Worm (Caenorhabditis elegans) whole organism, L1 larva: ENCODE results near the gene lbp-9.

Experiments used
- C16A3.4 ChIP-seq: fragments of 150-350 bp; optimal IDR thresholded peaks from 2 replicates; lab custom pipeline; 2014; ENCODE audit warnings: missing biosample characterization, missing genetic modification characterization
- F16B12.6 ChIP-seq: fragments of 150-350 bp; optimal IDR thresholded peaks from 2 replicates; lab custom pipeline; 2014; ENCODE audit warnings: missing biosample characterization, missing genetic modification characterization
- ama-1 ChIP-seq: fragments of 150-350 bp; optimal IDR thresholded peaks from 2 replicates; lab custom pipeline; 2014
- blmp-1 ChIP-seq: fragments of 150-350 bp; optimal IDR thresholded peaks from 2 replicates; lab custom pipeline; 2014; ENCODE audit warnings: missing biosample characterization, missing genetic modification characterization
- ceh-8 ChIP-seq: fragments of 200-800 bp; sonication (Bioruptor generic); optimal IDR thresholded peaks from 2 replicates; lab custom pipeline; 2018; ENCODE audit warnings: mild to moderate bottlenecking, missing genetic modification characterization, moderate library complexity, missing compliant biosample characterization
- ceh-82 ChIP-seq, 3 experiments: fragments of 150-350 bp in 1 of 3; sonication (generic microtip) in 2 of 3; optimal IDR thresholded peaks; 2 replicates each; lab custom pipeline; 2014 to 2017; ENCODE audit warnings: missing biosample characterization in 3 of 3, missing genetic modification characterization in 3 of 3
- dsc-1 ChIP-seq: sonication (generic microtip); optimal IDR thresholded peaks from 2 replicates; lab custom pipeline; 2016; ENCODE audit warnings: mild to moderate bottlenecking, missing genetic modification characterization, missing compliant biosample characterization
- efl-1 ChIP-seq, 4 experiments: fragments of 150-350 bp; optimal IDR thresholded peaks in 3 of 4; peaks in 1 of 4; 1 replicate in 1 of 4; 2 replicates in 3 of 4; lab custom pipeline; 2014; ENCODE audit warnings: missing biosample characterization in 2 of 4, missing genetic modification characterization in 2 of 4, missing genetic modification reagents in 2 of 4
- elt-3 ChIP-seq, 6 experiments: fragments of 150-350 bp in 1 of 6; sonication (generic microtip); optimal IDR thresholded peaks; 2 replicates each; lab custom pipeline; 2017 to 2018; ENCODE audit warnings: missing biosample characterization in 6 of 6, missing genetic modification characterization in 6 of 6, inconsistent platforms in 1 of 6
- fkh-8 ChIP-seq: sonication (generic microtip); optimal IDR thresholded peaks from 2 replicates; lab custom pipeline; 2016; ENCODE audit warnings: mild to moderate bottlenecking, missing genetic modification characterization, missing compliant biosample characterization
- fos-1 ChIP-seq: fragments of 150-350 bp; optimal IDR thresholded peaks from 2 replicates; lab custom pipeline; 2014; ENCODE audit warnings: missing biosample characterization, missing genetic modification characterization
- hpl-2 ChIP-seq: fragments of 150-350 bp; optimal IDR thresholded peaks from 2 replicates; lab custom pipeline; 2014; ENCODE audit warnings: missing biosample characterization, missing genetic modification reagents, missing genetic modification characterization
- irx-1 ChIP-seq: sonication (generic microtip); optimal IDR thresholded peaks from 2 replicates; lab custom pipeline; 2016; ENCODE audit warnings: missing genetic modification characterization, missing compliant biosample characterization
- isw-1 ChIP-seq: fragments of 200-800 bp; sonication (Bioruptor generic); IDR thresholded peaks from 2 replicates; pipeline ENCODE4 v1.3.6; 2022; ENCODE audit warnings: missing genetic modification characterization, missing compliant biosample characterization
- lin-15B ChIP-seq: fragments of 150-350 bp; sonication (generic microtip); optimal IDR thresholded peaks from 3 replicates; lab custom pipeline; 2014; ENCODE audit warnings: missing biosample characterization, missing genetic modification characterization
- lin-35 ChIP-seq, 2 experiments: fragments of 150-350 bp; optimal IDR thresholded peaks; 2 replicates each; lab custom pipeline; 2014; ENCODE audit warnings: missing biosample characterization in 2 of 2, missing genetic modification characterization in 2 of 2, missing genetic modification reagents in 2 of 2
- mdl-1 ChIP-seq, 2 experiments: fragments of 150-350 bp; optimal IDR thresholded peaks; 2 replicates each; lab custom pipeline; 2014 to 2017; ENCODE audit warnings: missing biosample characterization in 2 of 2, missing genetic modification characterization in 2 of 2, inconsistent platforms in 1 of 2
- mef-2 ChIP-seq: fragments of 150-350 bp; optimal IDR thresholded peaks from 2 replicates; lab custom pipeline; 2014; ENCODE audit warnings: missing biosample characterization, missing genetic modification characterization
- nhr-12 ChIP-seq: sonication (generic microtip); optimal IDR thresholded peaks from 2 replicates; lab custom pipeline; 2017; ENCODE audit warnings: missing biosample characterization, missing genetic modification characterization
- nhr-19 ChIP-seq: fragments of 200-800 bp; sonication (Bioruptor generic); conservative IDR thresholded peaks from 2 replicates; pipeline ENCODE4 v1.3.6; 2022; ENCODE audit warnings: missing genetic modification characterization, missing compliant biosample characterization
- nhr-28 ChIP-seq: fragments of 150-350 bp; optimal IDR thresholded peaks from 2 replicates; lab custom pipeline; 2014; ENCODE audit warnings: missing biosample characterization, missing genetic modification characterization
- nhr-47 ChIP-seq: sonication (generic microtip); optimal IDR thresholded peaks from 2 replicates; lab custom pipeline; 2016; ENCODE audit warnings: mild to moderate bottlenecking, missing genetic modification characterization, moderate library complexity, missing compliant biosample characterization
- nhr-71 ChIP-seq: sonication (generic microtip); optimal IDR thresholded peaks from 2 replicates; lab custom pipeline; 2016; ENCODE audit warnings: mild to moderate bottlenecking, missing genetic modification characterization, moderate library complexity, missing compliant biosample characterization
- nhr-77 ChIP-seq: fragments of 150-350 bp; optimal IDR thresholded peaks from 2 replicates; lab custom pipeline; 2014; ENCODE audit warnings: missing biosample characterization, missing genetic modification characterization
- nhr-85 ChIP-seq: sonication (generic microtip); peaks from one replicate; lab custom pipeline; 2016; ENCODE audit warnings: missing genetic modification characterization, inconsistent platforms, missing compliant biosample characterization
- nhr-90 ChIP-seq: sonication (generic microtip); optimal IDR thresholded peaks from 2 replicates; lab custom pipeline; 2016; ENCODE audit warnings: mild to moderate bottlenecking, missing genetic modification characterization, missing compliant biosample characterization; ENCODE audit not compliant: poor library complexity
- pag-3 ChIP-seq: sonication (generic microtip); optimal IDR thresholded peaks from 2 replicates; lab custom pipeline; 2017; ENCODE audit warnings: missing genetic modification characterization, mild to moderate bottlenecking, missing compliant biosample characterization, antibody characterized with exemption, borderline replicate concordance; ENCODE audit not compliant: insufficient read depth
- snpc-4 ChIP-seq: fragments of 150-350 bp; optimal IDR thresholded peaks from 2 replicates; lab custom pipeline; 2014; ENCODE audit warnings: missing biosample characterization, missing genetic modification characterization
- snu-23 ChIP-seq: sonication (generic microtip); optimal IDR thresholded peaks from 2 replicates; lab custom pipeline; 2016; ENCODE audit warnings: missing genetic modification characterization, missing compliant biosample characterization
- sptf-1 ChIP-seq: fragments of 150-350 bp; optimal IDR thresholded peaks from 2 replicates; lab custom pipeline; 2014; ENCODE audit warnings: missing biosample characterization, missing genetic modification characterization
- sup-37 ChIP-seq: fragments of 200-800 bp; sonication (Bioruptor generic); optimal IDR thresholded peaks from 2 replicates; lab custom pipeline; 2018; ENCODE audit warnings: mild to moderate bottlenecking, missing genetic modification characterization, missing compliant biosample characterization
- unc-98 ChIP-seq: fragments of 200-800 bp; sonication (Bioruptor generic); IDR thresholded peaks from 2 replicates; pipeline ENCODE4 v1.3.6; 2022; ENCODE audit warnings: missing genetic modification characterization, missing compliant biosample characterization
- zip-4 ChIP-seq: fragments of 200-800 bp; sonication (Bioruptor generic); optimal IDR thresholded peaks from 2 replicates; lab custom pipeline; 2018; ENCODE audit warnings: mild to moderate bottlenecking, missing genetic modification characterization, moderate library complexity, missing compliant biosample characterization
- ztf-11 ChIP-seq, 2 experiments: sonication (generic microtip); optimal IDR thresholded peaks; 2 replicates each; lab custom pipeline; 2016 to 2017; ENCODE audit warnings: missing genetic modification characterization in 2 of 2, missing biosample characterization in 1 of 2, missing compliant biosample characterization in 1 of 2

lbp-9 gene

ce11 chrV:2021283-2021682 is 47.0 kb upstream of the lbp-9 start:
- TF ChIP-seq snpc-4, result no peak
- no peak for TF ChIP-seq blmp-1 (tag; lab: Kevin White, UChicago)
- no peak for TF ChIP-seq ceh-82 (tag; optimal IDR thresholded peaks at IDR 0.05; lab: Kevin White, UChicago)
- no peak for TF ChIP-seq zip-4
- TF ChIP-seq fkh-8, result peak; percentile 59
- TF ChIP-seq nhr-71 (tag; lab: Kevin White, UChicago), result peak; percentile 59
- TF ChIP-seq nhr-47 (tag; lab: Kevin White, UChicago), result peak; percentile 50
- no peak for TF ChIP-seq unc-98 (GFP tag; lab: Robert Waterston, UW)
- TF ChIP-seq mef-2, result no peak
- TF ChIP-seq, all 84 proteins: peak for 3

- no peak for TF ChIP-seq lin-35 (GFP tag; optimal IDR thresholded peaks at IDR 0.05; lab: Kevin White, UChicago)
- TF ChIP-seq nhr-90 (tag; lab: Kevin White, UChicago), result no peak
- no peak for TF ChIP-seq fos-1 (tag; lab: Kevin White, UChicago)
- TF ChIP-seq irx-1 (tag; lab: Kevin White, UChicago), result no peak
- no peak for TF ChIP-seq dsc-1
- TF ChIP-seq ama-1 (lab: Kevin White, UChicago), result no peak
- no peak for TF ChIP-seq nhr-19 (GFP tag; lab: Robert Waterston, UW)
- no peak for TF ChIP-seq blmp-1 (tag; lab: Kevin White, UChicago)
- no peak for TF ChIP-seq C16A3.4
- TF ChIP-seq isw-1, result no peak
- no peak for TF ChIP-seq nhr-12 (tag; lab: Kevin White, UChicago)
- TF ChIP-seq pag-3, result no peak
- no peak for TF ChIP-seq efl-1 (optimal IDR thresholded peaks at IDR 0.05; lab: Kevin White, UChicago)
- TF ChIP-seq efl-1 (GFP tag; optimal IDR thresholded peaks at IDR 0.05 in 1 of 2; lab: Kevin White, UChicago), result no peak
- TF ChIP-seq sptf-1, result no peak
- TF ChIP-seq snpc-4, result no peak
- no peak for TF ChIP-seq mdl-1 (tag; optimal IDR thresholded peaks at IDR 0.05; lab: Kevin White, UChicago)
- TF ChIP-seq sup-37 (GFP tag; lab: Kevin White, UChicago), result no peak
Observed at ce11 chrV:2022374-2022773, 45.9 kb upstream of the lbp-9 start, which contains the start of gene F59A7.5. TSS of gene F59A7.5 (plus strand) at chrV:2022674.

ce11 chrV:2027787-2028186 is 40.5 kb upstream of the lbp-9 start, which contains the start of gene srab-13:
TSS of gene srab-13 (minus strand) at chrV:2027887.
- TF ChIP-seq ztf-11 (tag; optimal IDR thresholded peaks at IDR 0.05; lab: Kevin White, UChicago) (no peak), nhr-28 (tag; lab: Kevin White, UChicago) (no peak), nhr-19 (GFP tag; lab: Robert Waterston, UW) (no peak), nhr-85 (tag; lab: Kevin White, UChicago) (no peak), lin-15B (tag; lab: Kevin White, UChicago) (no peak), hpl-2 (no peak), elt-3 (tag; optimal IDR thresholded peaks at IDR 0.05; lab: Kevin White, UChicago) (no peak)

ce11 chrV:2029877-2030276 is 38.4 kb upstream of the lbp-9 start, which contains the start of gene F59A7.12:
TSS of gene F59A7.12 (plus strand) at chrV:2030177.
- TF ChIP-seq ztf-11 (tag; optimal IDR thresholded peaks at IDR 0.05; lab: Kevin White, UChicago) (no peak), elt-3 (tag; optimal IDR thresholded peaks at IDR 0.05; lab: Kevin White, UChicago) (no peak), snu-23 (GFP tag; lab: Kevin White, UChicago) (no peak)

- TF ChIP-seq nhr-77 (tag; lab: Kevin White, UChicago) (no peak), F16B12.6 (tag; lab: Kevin White, UChicago) (no peak), ceh-8 (GFP tag; lab: Kevin White, UChicago) (no peak), nhr-19 (GFP tag; lab: Robert Waterston, UW) (no peak), efl-1 (optimal IDR thresholded peaks at IDR 0.05; lab: Kevin White, UChicago) (no peak), efl-1 (GFP tag; optimal IDR thresholded peaks at IDR 0.05 in 1 of 2; lab: Kevin White, UChicago) (peak in 1 of 2 experiments; percentile 10), nhr-85 (tag; lab: Kevin White, UChicago) (no peak)
Observed at ce11 chrV:2030661-2031060, 37.6 kb upstream of the lbp-9 start.
